Fruit fly (Drosophila melanogaster): ENCODE data around the gene CIAPIN1.
A peak's percentile ranks its signal among the peaks of the same experiment; 100 is the strongest.

The CIAPIN1 gene

dm6 chr2L:15038339-15039308, at the start of gene CIAPIN1 (continued):
- TF ChIP-seq tx (GFP tag; optimal IDR thresholded peaks at IDR 0.05) (no peak), pum (GFP tag; optimal IDR thresholded peaks at IDR 0.05) (no peak), CrebB (tag; optimal IDR thresholded peaks at IDR 0.05) (no peak), CG42726 (GFP tag; IDR thresholded peaks at IDR 0.05; ENCODE audit: partially characterized antibody) (0 out of 2 replicates have a peak, but pooled peaks have one; percentile 51), CG17912 (GFP tag; optimal IDR thresholded peaks at IDR 0.05) (no peak), CG30020 (tag; optimal IDR thresholded peaks at IDR 0.05) (peak; percentile 18), mld (GFP tag; IDR thresholded peaks at IDR 0.05; ENCODE audit: partially characterized antibody) (peak; percentile 46; the same call in 1 of the 3 replicates), Med (GFP tag) (no peak), tna (GFP tag; IDR thresholded peaks at IDR 0.05; ENCODE audit: partially characterized antibody) (peak; percentile 63), toy (GFP tag; IDR thresholded peaks at IDR 0.05) (no peak), Myb (GFP tag; optimal IDR thresholded peaks at IDR 0.05) (peak; percentile 12), CG6791 (GFP tag; IDR thresholded peaks at IDR 0.05; ENCODE audit: partially characterized antibody) (peak; percentile 67; the same call in 2 of the 3 replicates), chinmo (GFP tag; IDR thresholded peaks at IDR 0.05; ENCODE audit: partially characterized antibody) (0 out of 4 replicates have a peak, but pooled peaks have one; percentile 32), Pdp1 (GFP tag; optimal IDR thresholded peaks at IDR 0.05) (peak in 1 of 2 experiments; percentile 28), HLH4C (GFP tag; IDR thresholded peaks at IDR 0.05; ENCODE audit: partially characterized antibody) (peak; percentile 5; the same call in 2 of the 3 replicates), HLH3B (GFP tag; IDR thresholded peaks at IDR 0.05) (no peak), pzg (GFP tag; optimal IDR thresholded peaks at IDR 0.05) (peak; percentile 29), CG7839 (tag; optimal IDR thresholded peaks at IDR 0.05) (no peak), CG16813 (GFP tag; IDR thresholded peaks at IDR 0.05; ENCODE audit: partially characterized antibody) (peak; percentile 7; the same call in 2 of the 3 replicates), fd96Cb (tag; optimal IDR thresholded peaks at IDR 0.05) (no peak), Doc3 (GFP tag; IDR thresholded peaks at IDR 0.05; ENCODE audit: partially characterized antibody) (peak; percentile 20; the same call in 1 of the 3 replicates)

- TF ChIP-seq sna (GFP tag; IDR thresholded peaks at IDR 0.05; ENCODE audit: partially characterized antibody): 0 out of 2 replicates have a peak, but pooled peaks have one; percentile 19
- TF ChIP-seq crol (GFP tag; IDR thresholded peaks at IDR 0.05): peak; percentile 52; the same call in 1 of the 2 replicates
- TF ChIP-seq nerfin-1 (tag; optimal IDR thresholded peaks at IDR 0.05): peak; percentile 56
- TF ChIP-seq Hr51 (GFP tag; optimal IDR thresholded peaks at IDR 0.05): peak in 1 of 2 experiments; percentile 2
- TF ChIP-seq CG16863 (GFP tag; optimal IDR thresholded peaks at IDR 0.05): no peak
- TF ChIP-seq onecut (GFP tag; IDR thresholded peaks at IDR 0.05): peak; percentile 98
- no peak for TF ChIP-seq CG12942 (GFP tag; optimal IDR thresholded peaks at IDR 0.05)
- 0 out of 2 replicates have a peak, but pooled peaks have one; percentile 14 for TF ChIP-seq HLH3B (GFP tag; IDR thresholded peaks at IDR 0.05)
- peak; percentile 33; the same call in 1 of the 3 replicates for TF ChIP-seq gce (GFP tag; IDR thresholded peaks at IDR 0.05)
- no peak for TF ChIP-seq B-H2 (GFP tag; optimal IDR thresholded peaks at IDR 0.05)
- TF ChIP-seq Trl (optimal IDR thresholded peaks at IDR 0.05): peak; percentile 24 to 31
- no peak for TF ChIP-seq Trl (GFP tag; optimal IDR thresholded peaks at IDR 0.05)
- peak; percentile 49 for TF ChIP-seq Jarid2 (GFP tag; optimal IDR thresholded peaks at IDR 0.05)
- TF ChIP-seq abd-A (tag; optimal IDR thresholded peaks at IDR 0.05): peak; percentile 28
- TF ChIP-seq ATbp (GFP tag; optimal IDR thresholded peaks at IDR 0.05): peak; percentile 33
- TF ChIP-seq Lim3 (GFP tag; IDR thresholded peaks at IDR 0.05): no peak
- TF ChIP-seq CG10431 (GFP tag; optimal IDR thresholded peaks at IDR 0.05): no peak
Measured at dm6 chr2L:15074465-15074864, 35.8 kb upstream of the CIAPIN1 start, which contains the start of gene wwk. wwk (plus strand) TSS chr2L:15074776.
